Fruit fly (Drosophila melanogaster) whole organism, pupa: Measurements from ENCODE around the gene CG13077.
A peak's percentile ranks its signal among the peaks of the same experiment; 100 is the strongest.

Source experiments
- CG10348 ChIP-seq: fragments of 200-800 bp; sonication (Bioruptor generic); IDR thresholded peaks from 2 replicates; pipeline ENCODE4 v1.3.6; 2022; ENCODE audit warnings: missing biosample characterization, missing genetic modification characterization
- CG12605 ChIP-seq: fragments of 200-800 bp; sonication (Bioruptor generic); IDR thresholded peaks from 2 replicates; pipeline ENCODE4 v1.3.6; 2022; ENCODE audit warnings: missing biosample characterization, missing genetic modification characterization
- CG13204 ChIP-seq: fragments of 200-800 bp; sonication (Bioruptor generic); optimal IDR thresholded peaks from 2 replicates; lab custom pipeline; 2018; ENCODE audit warnings: missing biosample characterization, mild to moderate bottlenecking, missing genetic modification characterization, moderate library complexity
- CG14655 ChIP-seq: fragments of 200-800 bp; sonication (Bioruptor generic); optimal IDR thresholded peaks from 3 replicates; lab custom pipeline; 2017; ENCODE audit warnings: mild to moderate bottlenecking, missing biosample characterization, missing genetic modification reagents, missing genetic modification characterization
- CG15710 ChIP-seq: fragments of 200-800 bp; sonication (Bioruptor generic); optimal IDR thresholded peaks from 2 replicates; lab custom pipeline; 2018; ENCODE audit warnings: missing biosample characterization, mild to moderate bottlenecking, missing genetic modification characterization, moderate library complexity
- CG17806 ChIP-seq: fragments of 200-800 bp; sonication (Bioruptor generic); optimal IDR thresholded peaks from 2 replicates; lab custom pipeline; 2018; ENCODE audit warnings: missing biosample characterization, mild to moderate bottlenecking, missing genetic modification characterization, moderate library complexity
- CG32121 ChIP-seq: fragments of 200-800 bp; sonication (Bioruptor generic); IDR thresholded peaks from 2 replicates; pipeline ENCODE4 v1.3.6; 2022; ENCODE audit warnings: missing biosample characterization, missing genetic modification characterization
- CG34367 ChIP-seq: fragments of 200-800 bp; sonication (Bioruptor generic); optimal IDR thresholded peaks from 2 replicates; lab custom pipeline; 2018; ENCODE audit warnings: missing biosample characterization, mild to moderate bottlenecking, missing genetic modification characterization
- CG4496 ChIP-seq: fragments of 200-800 bp; sonication (Bioruptor generic); IDR thresholded peaks from 3 replicates; pipeline ENCODE4 v1.3.6; 2022; ENCODE audit warnings: missing biosample characterization, missing genetic modification characterization
- CG8159 ChIP-seq: fragments of 200-800 bp; sonication (Bioruptor generic); optimal IDR thresholded peaks from 3 replicates; lab custom pipeline; 2018; ENCODE audit warnings: missing biosample characterization, mild to moderate bottlenecking, missing genetic modification characterization, moderate library complexity
- CG8301 ChIP-seq: fragments of 200-800 bp; sonication (Bioruptor generic); optimal IDR thresholded peaks from 2 replicates; lab custom pipeline; 2018; ENCODE audit warnings: missing biosample characterization, mild to moderate bottlenecking, missing genetic modification characterization
- CG9948 ChIP-seq: fragments of 200-800 bp; sonication (Bioruptor generic); optimal IDR thresholded peaks from 2 replicates; lab custom pipeline; 2018; ENCODE audit warnings: missing biosample characterization, mild to moderate bottlenecking, missing genetic modification characterization, moderate library complexity
- D1 ChIP-seq: fragments of 200-800 bp; sonication (Bioruptor generic); optimal IDR thresholded peaks from 2 replicates; lab custom pipeline; 2018; ENCODE audit warnings: missing biosample characterization, mild to moderate bottlenecking, missing genetic modification characterization, moderate library complexity
- EcR ChIP-seq: fragments of 200-800 bp; sonication (Bioruptor generic); optimal IDR thresholded peaks from 3 replicates; lab custom pipeline; 2019; ENCODE audit warnings: missing biosample characterization, missing genetic modification characterization, mild to moderate bottlenecking, moderate library complexity, missing genetic modification reagents
- Ets98B ChIP-seq: fragments of 200-800 bp; sonication (Bioruptor generic); IDR thresholded peaks from 2 replicates; pipeline ENCODE4 v1.3.6; 2022; ENCODE audit warnings: missing biosample characterization, missing genetic modification characterization
- Pif1A ChIP-seq: fragments of 200-800 bp; sonication (Bioruptor generic); optimal IDR thresholded peaks from 3 replicates; lab custom pipeline; 2016; ENCODE audit warnings: missing biosample characterization, missing genetic modification characterization
- Pif1B ChIP-seq: fragments of 200-800 bp; sonication (Bioruptor generic); optimal IDR thresholded peaks from 3 replicates; lab custom pipeline; 2016; ENCODE audit warnings: missing biosample characterization, missing genetic modification characterization
- Snoo ChIP-seq: fragments of 200-800 bp; sonication (Bioruptor generic); optimal IDR thresholded peaks from 3 replicates; lab custom pipeline; 2017; ENCODE audit warnings: missing biosample characterization, mild to moderate bottlenecking, missing genetic modification characterization, inconsistent platforms
- fd96Ca ChIP-seq: fragments of 200-800 bp; sonication (Bioruptor generic); IDR thresholded peaks from 3 replicates; pipeline ENCODE4 v1.3.6; 2022; ENCODE audit warnings: missing biosample characterization, missing genetic modification characterization
- gl ChIP-seq: fragments of 200-800 bp; sonication (Bioruptor generic); optimal IDR thresholded peaks from 2 replicates; lab custom pipeline; 2018; ENCODE audit warnings: missing biosample characterization, mild to moderate bottlenecking, missing genetic modification characterization
- rn ChIP-seq: fragments of 200-800 bp; sonication (Bioruptor generic); IDR thresholded peaks from 2 replicates; pipeline ENCODE4 v1.3.6; 2022; ENCODE audit warnings: missing biosample characterization, missing genetic modification characterization

Gene CG13077

dm6 chr2L:19577187-19577765, 11.6 kb downstream of the CG13077 start, which contains the start of the genes spi and msb1l:
TSS of gene spi (minus strand) at chr2L:19577315.
TSS of gene msb1l (plus strand) at chr2L:19577701.
- TF ChIP-seq CG8159 (tag; lab: Kevin White, UChicago) = peak; percentile 5
- TF ChIP-seq EcR (GFP tag; lab: Kevin White, UChicago) = no peak
- TF ChIP-seq CG9948 (tag; lab: Kevin White, UChicago) = no peak
- no peak for TF ChIP-seq fd96Ca (GFP tag; lab: Robert Waterston, UW)
- no peak for TF ChIP-seq Ets98B (GFP tag; lab: Robert Waterston, UW)
- no peak for TF ChIP-seq Pif1B
- TF ChIP-seq CG15710 (tag; lab: Kevin White, UChicago) = peak; percentile 41
- TF ChIP-seq CG14655 = no peak
- TF ChIP-seq CG34367 (tag; lab: Kevin White, UChicago) = no peak

- peak; percentile 31 for TF ChIP-seq CG8301 (tag; lab: Kevin White, UChicago)
- TF ChIP-seq CG9948 (tag; lab: Kevin White, UChicago) = no peak
These were observed 14.4 kb downstream of the CG13077 start, which contains the start of gene Pmvk for dm6 chr2L:19579995-19580578. TSS of gene Pmvk (minus strand) at chr2L:19580351.

DNA sequence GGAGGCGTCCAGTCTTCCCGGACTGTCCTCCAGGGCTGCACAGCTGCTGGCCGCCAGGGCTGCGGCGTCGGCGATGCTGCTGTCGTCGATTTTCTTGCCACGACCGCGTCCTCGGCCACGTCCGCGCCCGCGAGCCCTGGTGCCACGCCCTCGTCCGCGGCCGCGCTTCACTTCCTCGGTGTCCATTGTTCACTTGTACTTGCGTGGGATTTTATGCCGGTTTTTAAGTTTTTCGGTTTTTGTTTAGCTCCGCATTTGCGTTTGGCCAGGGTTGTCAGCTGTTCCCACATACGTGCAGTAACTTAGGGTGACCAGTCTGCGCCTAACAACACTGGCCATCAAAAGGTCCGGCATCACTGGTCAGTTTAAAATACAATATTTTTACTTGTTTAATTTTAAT, 16.5 kb downstream of the CG13077 start, which contains the start of gene Hakai:
Hakai (minus strand) TSS at position 290 of the 400 bp plus-strand sequence.
- peak; percentile 12 for TF ChIP-seq CG15710 (tag; lab: Kevin White, UChicago)
- 0 out of 2 replicates have a peak, but pooled peaks have one; percentile 21 for TF ChIP-seq rn (GFP tag; lab: Robert Waterston, UW)
- TF ChIP-seq CG32121 (GFP tag; lab: Robert Waterston, UW) = no peak
- TF ChIP-seq CG9948 (tag; lab: Kevin White, UChicago) = no peak
- TF ChIP-seq fd96Ca (GFP tag; lab: Robert Waterston, UW) = peak; percentile 70
- no peak for TF ChIP-seq CG10348 (GFP tag; lab: Robert Waterston, UW)
- peak; percentile 29 for TF ChIP-seq CG8159 (tag; lab: Kevin White, UChicago)
- TF ChIP-seq Snoo = peak; percentile 37
- TF ChIP-seq CG4496 (GFP tag; lab: Robert Waterston, UW) = 0 out of 3 replicates have a peak, but pooled peaks have one; percentile 60
- 0 out of 2 replicates have a peak, but pooled peaks have one; percentile 7 for TF ChIP-seq Ets98B (GFP tag; lab: Robert Waterston, UW)
- peak; percentile 19 for TF ChIP-seq Pif1B
- TF ChIP-seq, all 21 proteins: peak for 8

DNA sequence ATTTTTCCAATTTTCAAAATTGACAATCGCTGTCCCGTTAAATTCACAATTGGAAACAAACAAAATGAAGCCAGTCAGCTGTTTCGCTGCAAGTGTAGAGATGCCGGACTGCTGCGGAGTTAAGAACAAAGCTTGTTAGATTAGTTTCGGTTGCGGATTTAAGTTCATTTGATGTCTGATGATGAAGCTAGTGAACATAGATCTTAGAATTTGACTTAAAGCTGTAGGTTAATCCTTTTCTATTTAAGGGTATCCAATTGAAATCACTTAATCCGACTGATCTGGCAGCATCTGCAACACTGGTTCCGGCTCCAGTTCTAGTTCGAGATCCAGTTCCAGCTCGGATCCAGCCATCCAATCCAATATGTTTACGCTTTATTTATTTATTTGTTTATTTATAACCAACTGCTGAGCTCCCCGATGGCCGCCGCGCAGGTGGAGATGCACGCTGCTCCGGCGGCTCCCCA, 18.3 kb downstream of the CG13077 start, which contains the start of the genes PCNA2 and CG10366:
PCNA2 (minus strand) TSS at position 65 of the 467 bp plus-strand sequence.
CG10366 (plus strand) TSS at position 310 of the 467 bp plus-strand sequence.
- TF ChIP-seq CG8159 (tag; lab: Kevin White, UChicago) (peak; percentile 54), gl (peak; percentile 29), CG34367 (tag; lab: Kevin White, UChicago) (peak; percentile 10), rn (GFP tag; lab: Robert Waterston, UW) (no peak), Ets98B (GFP tag; lab: Robert Waterston, UW) (no peak), CG17806 (tag; lab: Kevin White, UChicago) (peak; percentile 55), CG12605 (GFP tag; lab: Robert Waterston, UW) (no peak), D1 (tag; lab: Kevin White, UChicago) (no peak), fd96Ca (GFP tag; lab: Robert Waterston, UW) (peak; percentile 26; the same call in 1 of the 3 replicates), Snoo (peak; percentile 40), CG9948 (tag; lab: Kevin White, UChicago) (peak; percentile 31), CG4496 (GFP tag; lab: Robert Waterston, UW) (no peak), CG8301 (tag; lab: Kevin White, UChicago) (peak; percentile 7), CG15710 (tag; lab: Kevin White, UChicago) (peak; percentile 61), EcR (GFP tag; lab: Kevin White, UChicago) (peak; percentile 33)
- TF ChIP-seq, all 21 proteins: peak for 10

DNA sequence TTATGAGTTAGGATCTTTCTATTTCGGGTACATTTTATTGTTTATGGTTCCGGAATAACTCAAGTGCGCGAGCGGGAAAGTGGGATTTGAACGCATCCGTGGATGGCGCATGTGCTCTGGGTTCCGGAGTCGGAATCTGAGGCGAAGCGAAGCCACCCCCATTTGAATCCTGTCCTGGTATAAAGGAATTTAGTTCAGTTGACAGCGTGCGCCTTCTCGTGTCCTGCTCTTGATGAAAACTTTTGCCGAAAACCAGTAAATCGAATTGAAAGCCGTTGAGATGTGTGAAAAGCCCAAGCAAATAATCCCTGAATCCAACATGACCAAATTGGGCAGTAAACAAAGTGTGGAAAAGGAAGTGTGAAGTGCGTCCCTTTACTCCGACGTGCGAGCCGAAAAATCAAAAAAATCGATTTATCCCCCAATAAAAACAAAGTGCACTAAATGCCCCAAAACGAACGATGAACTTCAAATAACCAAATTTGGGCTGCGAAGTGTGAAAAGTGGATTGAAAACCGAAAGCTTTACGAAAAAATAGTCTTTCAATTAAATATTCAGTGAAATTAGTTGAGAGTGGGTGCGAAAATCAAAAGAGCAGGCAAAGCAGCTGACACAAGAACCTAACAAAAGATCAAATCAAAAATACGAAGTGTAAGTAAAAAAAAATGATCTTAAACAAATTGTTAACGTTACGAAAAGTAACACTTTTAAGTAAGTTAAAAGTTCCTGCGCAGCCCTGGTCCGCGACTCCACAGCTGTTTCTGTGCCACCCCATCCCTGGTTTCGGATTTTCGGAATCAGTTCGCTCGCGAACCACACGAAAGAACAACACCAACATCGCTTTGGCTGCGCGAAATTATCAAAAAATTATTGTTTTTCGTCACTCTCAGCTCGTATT, 21.0 kb downstream of the CG13077 start, which contains the start of gene Lar:
Lar (plus strand) TSS at position 188 of the 898 bp plus-strand sequence.
- TF ChIP-seq Pif1A (GFP tag; lab: Kevin White, UChicago) = no peak
- peak; percentile 23 for TF ChIP-seq Snoo
- TF ChIP-seq rn (GFP tag; lab: Robert Waterston, UW) = no peak
- TF ChIP-seq CG10348 (GFP tag; lab: Robert Waterston, UW) = no peak
- TF ChIP-seq D1 (tag; lab: Kevin White, UChicago) = no peak
- no peak for TF ChIP-seq CG34367 (tag; lab: Kevin White, UChicago)
- TF ChIP-seq CG4496 (GFP tag; lab: Robert Waterston, UW) = peak; percentile 65
- TF ChIP-seq CG8301 (tag; lab: Kevin White, UChicago) = peak; percentile 26
- peak; percentile 23 for TF ChIP-seq CG15710 (tag; lab: Kevin White, UChicago)
- peak; percentile 28 for TF ChIP-seq Pif1B
- no peak for TF ChIP-seq gl
- no peak for TF ChIP-seq CG17806 (tag; lab: Kevin White, UChicago)
- TF ChIP-seq CG9948 (tag; lab: Kevin White, UChicago) = peak; percentile 32
- TF ChIP-seq CG8159 (tag; lab: Kevin White, UChicago) = peak; percentile 43
- no peak for TF ChIP-seq EcR (GFP tag; lab: Kevin White, UChicago)
- peak; percentile 63 for TF ChIP-seq CG32121 (GFP tag; lab: Robert Waterston, UW)
- peak; percentile 66; the same call in 2 of the 3 replicates for TF ChIP-seq fd96Ca (GFP tag; lab: Robert Waterston, UW)
- TF ChIP-seq CG12605 (GFP tag; lab: Robert Waterston, UW) = 0 out of 2 replicates have a peak, but pooled peaks have one; percentile 43
- peak; percentile 77; the same call in 1 of the 2 replicates for TF ChIP-seq Ets98B (GFP tag; lab: Robert Waterston, UW)
- TF ChIP-seq CG13204 = no peak
- TF ChIP-seq CG14655 = no peak
